Worm (Caenorhabditis elegans) whole organism, young adult: ENCODE results near the gene fbxa-176.

Experiments
- C17E4.6 ChIP-seq: fragments of 200-800 bp; sonication (Bioruptor generic); IDR thresholded peaks from 2 replicates; pipeline ENCODE4 v1.3.6; 2022; ENCODE audit warnings: missing genetic modification reagents, missing genetic modification characterization, missing compliant biosample characterization
- F57C9.4 ChIP-seq: sonication (generic microtip); optimal IDR thresholded peaks from 2 replicates; lab custom pipeline; 2017; ENCODE audit warnings: mild to moderate bottlenecking, missing genetic modification characterization, missing compliant biosample characterization
- K12H6.12 ChIP-seq: fragments of 200-800 bp; sonication (Bioruptor generic); optimal IDR thresholded peaks from 2 replicates; lab custom pipeline; 2018; ENCODE audit warnings: mild to moderate bottlenecking, missing genetic modification characterization, missing compliant biosample characterization
- attf-6 ChIP-seq: fragments of 200-800 bp; sonication (Bioruptor generic); IDR thresholded peaks from 2 replicates; pipeline ENCODE4 v1.3.6; 2022; ENCODE audit warnings: missing genetic modification reagents, missing genetic modification characterization, missing compliant biosample characterization
- ceh-100 ChIP-seq: fragments of 200-800 bp; sonication (Bioruptor generic); IDR thresholded peaks from 2 replicates; pipeline ENCODE4 v1.3.6; 2022; ENCODE audit warnings: missing genetic modification reagents, missing genetic modification characterization, missing compliant biosample characterization
- efl-1 ChIP-seq: fragments of 150-350 bp; optimal IDR thresholded peaks from 2 replicates; lab custom pipeline; 2014; ENCODE audit warnings: missing biosample characterization, missing genetic modification reagents, missing genetic modification characterization
- ets-4 ChIP-seq: fragments of 200-800 bp; sonication (Bioruptor generic); optimal IDR thresholded peaks from 2 replicates; lab custom pipeline; 2018; ENCODE audit warnings: mild to moderate bottlenecking, missing genetic modification characterization, missing compliant biosample characterization
- mes-4 ChIP-seq: sonication (generic microtip); optimal IDR thresholded peaks from 2 replicates; lab custom pipeline; 2016; ENCODE audit warnings: missing genotype, missing genetic modification characterization, missing compliant biosample characterization
- nhr-90 ChIP-seq: sonication (generic microtip); optimal IDR thresholded peaks from 2 replicates; lab custom pipeline; 2016; ENCODE audit warnings: missing genotype, mild to moderate bottlenecking, missing genetic modification characterization, missing compliant biosample characterization
- snpc-4 ChIP-seq, 5 experiments: fragments of 150-350 bp in 1 of 5; sonication (generic microtip) in 4 of 5; optimal IDR thresholded peaks; 2 replicates each; lab custom pipeline; 2014 to 2018; ENCODE audit warnings: missing genetic modification characterization in 5 of 5, missing biosample characterization in 3 of 5, antibody characterized with exemption in 2 of 5, mild to moderate bottlenecking in 2 of 5, missing compliant biosample characterization in 2 of 5, missing genotype in 2 of 5, moderate library complexity in 2 of 5, missing genetic modification reagents in 1 of 5
- unc-62 ChIP-seq: fragments of 150-350 bp; optimal IDR thresholded peaks from 2 replicates; lab custom pipeline; 2014; ENCODE audit warnings: missing biosample characterization, missing genetic modification reagents, missing genetic modification characterization
- xnd-1 ChIP-seq: sonication (generic microtip); optimal IDR thresholded peaks from 2 replicates; lab custom pipeline; 2016; ENCODE audit warnings: missing genotype, missing genetic modification reagents, missing genetic modification characterization, missing compliant biosample characterization
- ztf-28 ChIP-seq: fragments of 200-800 bp; sonication (Bioruptor generic); IDR thresholded peaks from 2 replicates; pipeline ENCODE4 v1.3.6; 2022; ENCODE audit warnings: missing genetic modification reagents, missing genetic modification characterization, missing compliant biosample characterization

ce11 chrV:17542304-17542703 lies 7.2 kb upstream of the fbxa-176 start:
- TF ChIP-seq efl-1 (GFP tag; lab: Kevin White, UChicago), result no peak
- peak; percentile 78 for TF ChIP-seq attf-6 (GFP tag; lab: Robert Waterston, UW)
- TF ChIP-seq unc-62 (GFP tag; lab: Kevin White, UChicago), result no peak
- no peak for TF ChIP-seq snpc-4 (GFP tag; optimal IDR thresholded peaks at IDR 0.05; lab: Kevin White, UChicago)
- peak in 2 of 4 experiments; percentile 45 to 75 for TF ChIP-seq snpc-4 (tag; optimal IDR thresholded peaks at IDR 0.05; lab: Kevin White, UChicago)
- no peak for TF ChIP-seq F57C9.4 (tag; lab: Kevin White, UChicago)
- TF ChIP-seq xnd-1 (tag; lab: Kevin White, UChicago), result no peak
- no peak for TF ChIP-seq mes-4 (tag; lab: Kevin White, UChicago)
- no peak for TF ChIP-seq ceh-100
- no peak for TF ChIP-seq ztf-28 (GFP tag; lab: Robert Waterston, UW)
- no peak for TF ChIP-seq K12H6.12
- TF ChIP-seq nhr-90, result peak; percentile 20
- no peak for TF ChIP-seq ets-4 (GFP tag; lab: Kevin White, UChicago)
- TF ChIP-seq C17E4.6 (GFP tag; lab: Robert Waterston, UW), result no peak
